Fruit fly (Drosophila melanogaster) whole organism: ENCODE measurements around the gene CG2962.

Experiments used
- CG8478 ChIP-seq: fragments of >200 bp; optimal IDR thresholded peaks from 2 replicates; lab custom pipeline; 2018; ENCODE audit warnings: inconsistent platforms
- Dll ChIP-seq: fragments of >200 bp; optimal IDR thresholded peaks from 2 replicates; lab custom pipeline; 2017
- EcR ChIP-seq, 2 experiments: fragments of >200 bp; optimal IDR thresholded peaks; 2 replicates each; lab custom pipeline; 2017; ENCODE audit warnings: missing biosample characterization in 2 of 2, missing genetic modification characterization in 2 of 2, missing genetic modification reagents in 2 of 2
- pan ChIP-seq: fragments of >200 bp; optimal IDR thresholded peaks from 2 replicates; lab custom pipeline; 2017
- psq ChIP-seq: fragments of >200 bp; optimal IDR thresholded peaks from 2 replicates; lab custom pipeline; 2017
- usp ChIP-seq: fragments of >200 bp; optimal IDR thresholded peaks from 2 replicates; lab custom pipeline; 2017; ENCODE audit warnings: missing biosample characterization, missing genetic modification characterization, mixed read lengths

CG2962 gene

dm6 chrX:10247366-10247765, 30.9 kb upstream of the CG2962 start:
- TF ChIP-seq Dll (lab: Kevin White, UChicago) (no peak), usp (no peak), pan (no peak)

- TF ChIP-seq Dll (lab: Kevin White, UChicago) (no peak), EcR (GFP tag; optimal IDR thresholded peaks at IDR 0.05; lab: Kevin White, UChicago) (no peak), pan (no peak), psq (lab: Kevin White, UChicago) (no peak), CG8478 (lab: Kevin White, UChicago) (no peak), usp (no peak)
Measured at dm6 chrX:10244763-10245162, 28.3 kb upstream of the CG2962 start.

- TF ChIP-seq usp (no peak), pan (no peak), EcR (GFP tag; optimal IDR thresholded peaks at IDR 0.05; lab: Kevin White, UChicago) (no peak), Dll (lab: Kevin White, UChicago) (no peak), psq (lab: Kevin White, UChicago) (no peak), CG8478 (lab: Kevin White, UChicago) (no peak)
Measured at dm6 chrX:10243540-10243939, 27.1 kb upstream of the CG2962 start.

- TF ChIP-seq pan (no peak), usp (no peak), EcR (GFP tag; optimal IDR thresholded peaks at IDR 0.05; lab: Kevin White, UChicago) (no peak), psq (lab: Kevin White, UChicago) (no peak), Dll (lab: Kevin White, UChicago) (no peak), CG8478 (lab: Kevin White, UChicago) (no peak)
Measured at dm6 chrX:10242883-10243282, 26.4 kb upstream of the CG2962 start.

- TF ChIP-seq CG8478 (lab: Kevin White, UChicago) (no peak), pan (no peak), Dll (lab: Kevin White, UChicago) (no peak), EcR (GFP tag; optimal IDR thresholded peaks at IDR 0.05; lab: Kevin White, UChicago) (no peak), psq (lab: Kevin White, UChicago) (no peak), usp (no peak)
Measured at dm6 chrX:10241919-10242318, 25.5 kb upstream of the CG2962 start.

- TF ChIP-seq pan (no peak), CG8478 (lab: Kevin White, UChicago) (no peak), usp (no peak), EcR (GFP tag; optimal IDR thresholded peaks at IDR 0.05; lab: Kevin White, UChicago) (no peak), psq (lab: Kevin White, UChicago) (no peak), Dll (lab: Kevin White, UChicago) (no peak)
Measured at dm6 chrX:10234024-10234520, 17.6 kb upstream of the CG2962 start.

- TF ChIP-seq Dll (lab: Kevin White, UChicago) (no peak), pan (no peak), EcR (GFP tag; optimal IDR thresholded peaks at IDR 0.05; lab: Kevin White, UChicago) (no peak), psq (lab: Kevin White, UChicago) (no peak), CG8478 (lab: Kevin White, UChicago) (no peak), usp (no peak)
Measured at dm6 chrX:10233065-10233464, 16.6 kb upstream of the CG2962 start, which contains the start of gene CG2961. CG2961 (minus strand) TSS chrX:10233080.

- TF ChIP-seq Dll (lab: Kevin White, UChicago): no peak
- no peak for TF ChIP-seq usp
- TF ChIP-seq pan: no peak
- no peak for TF ChIP-seq psq (lab: Kevin White, UChicago)
- no peak for TF ChIP-seq CG8478 (lab: Kevin White, UChicago)
- no peak for TF ChIP-seq EcR (GFP tag; optimal IDR thresholded peaks at IDR 0.05; lab: Kevin White, UChicago)
Measured at dm6 chrX:10232497-10232896, 16.1 kb upstream of the CG2962 start.

- TF ChIP-seq EcR (GFP tag; optimal IDR thresholded peaks at IDR 0.05; lab: Kevin White, UChicago): no peak
- no peak for TF ChIP-seq psq (lab: Kevin White, UChicago)
- no peak for TF ChIP-seq usp
- TF ChIP-seq CG8478 (lab: Kevin White, UChicago): no peak
Measured at dm6 chrX:10219955-10220354, 3.5 kb upstream of the CG2962 start, which contains the start of gene CG34408. CG34408 (plus strand) TSS chrX:10220110.

- no peak for TF ChIP-seq Dll (lab: Kevin White, UChicago)
- no peak for TF ChIP-seq EcR (GFP tag; optimal IDR thresholded peaks at IDR 0.05; lab: Kevin White, UChicago)
- TF ChIP-seq usp: no peak
- no peak for TF ChIP-seq pan
- no peak for TF ChIP-seq psq (lab: Kevin White, UChicago)
- TF ChIP-seq CG8478 (lab: Kevin White, UChicago): no peak
Measured at dm6 chrX:10219039-10219438, 2.6 kb upstream of the CG2962 start, which contains the start of gene CG15308. CG15308 (minus strand) TSS chrX:10219139.

- TF ChIP-seq Dll (lab: Kevin White, UChicago): no peak
- no peak for TF ChIP-seq usp
- TF ChIP-seq pan: no peak
- TF ChIP-seq CG8478 (lab: Kevin White, UChicago): no peak
- no peak for TF ChIP-seq EcR (GFP tag; optimal IDR thresholded peaks at IDR 0.05; lab: Kevin White, UChicago)
- TF ChIP-seq psq (lab: Kevin White, UChicago): no peak
Measured at dm6 chrX:10212687-10213329, 3.6 kb downstream of the CG2962 start, which contains the start of gene ATPsyndelta. ATPsyndelta (plus strand) TSS chrX:10212970.

dm6 chrX:10212118-10212517, 4.3 kb downstream of the CG2962 start, which contains the start of gene Ypel:
Ypel (minus strand) TSS chrX:10212374.
- TF ChIP-seq usp (no peak), pan (no peak), psq (lab: Kevin White, UChicago) (no peak), Dll (lab: Kevin White, UChicago) (no peak), CG8478 (lab: Kevin White, UChicago) (no peak), EcR (GFP tag; optimal IDR thresholded peaks at IDR 0.05; lab: Kevin White, UChicago) (no peak)
